Fruit fly (Drosophila melanogaster) whole organism, adult: ENCODE results near the gene salr.

ENCODE experiments used
- CG33017 ChIP-seq: fragments of 200-800 bp; sonication (Bioruptor generic); optimal IDR thresholded peaks from 2 replicates; lab custom pipeline; 2018; ENCODE audit warnings: missing biosample characterization, mild to moderate bottlenecking, missing genetic modification characterization, moderate library complexity
- Hr96 ChIP-seq: fragments of 200-800 bp; sonication (Bioruptor generic); optimal IDR thresholded peaks from 2 replicates; lab custom pipeline; 2016; ENCODE audit warnings: missing biosample characterization, missing genetic modification characterization
- kay ChIP-seq: fragments of 200-800 bp; sonication (Bioruptor generic); peaks from one replicate; lab custom pipeline; 2016; ENCODE audit warnings: missing biosample characterization, missing genetic modification characterization, borderline replicate concordance
- ovo ChIP-seq: fragments of 200-800 bp; sonication (Bioruptor generic); optimal IDR thresholded peaks from 2 replicates; lab custom pipeline; 2016; ENCODE audit warnings: missing biosample characterization, missing genetic modification characterization

DNA sequence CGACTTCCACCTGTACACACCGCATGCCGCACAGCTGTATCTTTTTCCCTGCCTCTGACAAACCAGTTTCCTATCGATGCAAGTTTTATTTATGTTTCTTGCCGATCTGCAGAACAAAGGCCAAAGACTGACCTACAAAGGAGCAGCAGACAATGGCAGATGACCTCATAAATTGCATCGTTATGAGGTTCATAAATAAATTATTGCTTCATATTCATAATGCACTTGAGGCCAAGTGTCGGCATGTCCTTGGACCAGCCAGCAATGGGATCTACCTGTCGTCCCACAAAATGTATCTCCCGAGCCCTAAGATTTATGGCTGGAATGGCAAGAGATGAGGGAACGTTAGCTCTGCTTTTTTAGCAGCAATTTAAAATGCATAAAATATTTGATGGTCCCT, 14.7 kb upstream of the salr start:
- TF ChIP-seq CG33017 (tag; lab: Kevin White, UChicago) (no peak), kay (GFP tag; lab: Kevin White, UChicago) (no peak), Hr96 (GFP tag; lab: Kevin White, UChicago) (no peak), ovo (GFP tag; lab: Kevin White, UChicago) (no peak)
